Worm (Caenorhabditis elegans) whole organism, early embryonic: Measurements from ENCODE around the gene pes-9.

Experiments used
- B0310.2 ChIP-seq: sonication (generic microtip); optimal IDR thresholded peaks from 2 replicates; lab custom pipeline; 2016; ENCODE audit warnings: mild to moderate bottlenecking, missing genetic modification characterization, missing compliant biosample characterization
- aly-1 ChIP-seq: sonication (generic microtip); optimal IDR thresholded peaks from 2 replicates; lab custom pipeline; 2016; ENCODE audit warnings: missing genetic modification characterization, missing compliant biosample characterization
- ama-1 ChIP-seq: fragments of 150-350 bp; optimal IDR thresholded peaks from 2 replicates; lab custom pipeline; 2014
- ets-7 ChIP-seq: sonication (generic microtip); optimal IDR thresholded peaks from 2 replicates; lab custom pipeline; 2016; ENCODE audit warnings: missing genotype, missing genetic modification characterization, missing compliant biosample characterization
- flt-1 ChIP-seq: fragments of 200-800 bp; sonication (Bioruptor generic); IDR thresholded peaks from 2 replicates; pipeline ENCODE4 v1.3.6; 2022; ENCODE audit warnings: missing genetic modification characterization, missing compliant biosample characterization
- hmg-4 ChIP-seq: fragments of 200-800 bp; sonication (Bioruptor generic); optimal IDR thresholded peaks from 2 replicates; lab custom pipeline; 2018; ENCODE audit warnings: mild to moderate bottlenecking, missing genetic modification characterization, missing compliant biosample characterization
- hnd-1 ChIP-seq: sonication (generic microtip); optimal IDR thresholded peaks from 2 replicates; lab custom pipeline; 2016; ENCODE audit warnings: missing genetic modification characterization, missing compliant biosample characterization
- pes-1 ChIP-seq: fragments of 200-800 bp; sonication (Bioruptor generic); IDR thresholded peaks from 2 replicates; pipeline ENCODE4 v1.3.6; 2022; ENCODE audit warnings: missing genetic modification reagents, missing genetic modification characterization, missing compliant biosample characterization
- scrt-1 ChIP-seq: fragments of 200-800 bp; sonication (Bioruptor generic); IDR thresholded peaks from 2 replicates; pipeline ENCODE4 v1.3.6; 2022; ENCODE audit warnings: missing genetic modification characterization, missing compliant biosample characterization
- sea-1 ChIP-seq: fragments of 200-800 bp; sonication (Bioruptor generic); conservative IDR thresholded peaks from 2 replicates; pipeline ENCODE4 v1.3.6; 2022; ENCODE audit warnings: missing genetic modification characterization, missing compliant biosample characterization
- tbx-37 ChIP-seq: fragments of 200-800 bp; sonication (Bioruptor generic); conservative IDR thresholded peaks from 2 replicates; pipeline ENCODE4 v1.3.6; 2022; ENCODE audit warnings: missing genetic modification reagents, missing genetic modification characterization, missing compliant biosample characterization

- TF ChIP-seq tbx-37 (GFP tag; lab: Robert Waterston, UW) (no peak), ama-1 (lab: Kevin White, UChicago) (no peak), aly-1 (tag; lab: Kevin White, UChicago) (no peak), hnd-1 (tag; lab: Kevin White, UChicago) (no peak), flt-1 (no peak), pes-1 (GFP tag; lab: Robert Waterston, UW) (no peak), B0310.2 (no peak), scrt-1 (GFP tag; lab: Robert Waterston, UW) (no peak), hmg-4 (GFP tag; lab: Kevin White, UChicago) (no peak), sea-1 (GFP tag; lab: Robert Waterston, UW) (no peak), ets-7 (tag; lab: Kevin White, UChicago) (no peak)
Measured at ce11 chrV:14612168-14612567, 15.3 kb upstream of the pes-9 start, which contains the start of the genes R11H6.5 and ccnk-1.
